Worm (Caenorhabditis elegans): ENCODE measurements around the gene spin-1.

- TF ChIP-seq lir-3 (tag; optimal IDR thresholded peaks at IDR 0.05) (no peak), ceh-82 (tag; optimal IDR thresholded peaks at IDR 0.05) (no peak), nhr-76 (tag; optimal IDR thresholded peaks at IDR 0.05) (no peak), dpl-1 (GFP tag; optimal IDR thresholded peaks at IDR 0.05) (no peak), skn-1 (tag; optimal IDR thresholded peaks at IDR 0.05) (no peak), egl-27 (tag; optimal IDR thresholded peaks at IDR 0.05) (no peak), nhr-25 (tag; optimal IDR thresholded peaks at IDR 0.05; ENCODE audit: borderline replicate concordance, insufficient read depth) (no peak), unc-130 (GFP tag; optimal IDR thresholded peaks at IDR 0.05) (no peak), lin-15B (tag; optimal IDR thresholded peaks at IDR 0.05) (no peak), nhr-111 (GFP tag; optimal IDR thresholded peaks at IDR 0.05) (no peak)
Measured at ce11 chrV:12074886-12075285, 39.9 kb upstream of the spin-1 start, which contains the start of gene R07B7.6.
